Worm (Caenorhabditis elegans): ENCODE data around the gene srg-4.

Gene srg-4

ce11 chrIII:6272868-6273267 is 11.0 kb upstream of the srg-4 start, which contains the start of gene C18F10.2:
C18F10.2 (plus strand) TSS chrIII:6273168.
- TF ChIP-seq skn-1 (tag; optimal IDR thresholded peaks at IDR 0.05) = no peak
- no peak for TF ChIP-seq tra-1 (GFP tag; IDR thresholded peaks at IDR 0.05)
- no peak for TF ChIP-seq ceh-82 (tag; optimal IDR thresholded peaks at IDR 0.05)

- TF ChIP-seq unc-62 (GFP tag; optimal IDR thresholded peaks at IDR 0.05 in 1 of 2) = peak in 1 of 2 experiments; percentile 47
- TF ChIP-seq unc-62 (tag; optimal IDR thresholded peaks at IDR 0.05) = no peak
- no peak for TF ChIP-seq ztf-11 (tag; optimal IDR thresholded peaks at IDR 0.05)
- no peak for TF ChIP-seq saeg-2 (GFP tag; IDR thresholded peaks at IDR 0.05)
- peak; percentile 33 for TF ChIP-seq aha-1 (tag)
Observed at ce11 chrIII:6270277-6270676, 8.4 kb upstream of the srg-4 start, which contains the start of gene srg-3. srg-3 (minus strand) TSS chrIII:6270377.

ce11 chrIII:6268061-6268460 is 6.2 kb upstream of the srg-4 start, which contains the start of gene srg-7:
srg-7 (minus strand) TSS chrIII:6268161.
- TF ChIP-seq daf-16 (GFP tag; optimal IDR thresholded peaks at IDR 0.05) = no peak
- TF ChIP-seq daf-16 (tag; optimal IDR thresholded peaks at IDR 0.05) = no peak
- no peak for TF ChIP-seq attf-4 (tag; optimal IDR thresholded peaks at IDR 0.05)
- TF ChIP-seq set-16 (GFP tag; IDR thresholded peaks at IDR 0.05) = no peak
- no peak for TF ChIP-seq nhr-41 (GFP tag; IDR thresholded peaks at IDR 0.05)
- TF ChIP-seq Y105C5A.15 (GFP tag; IDR thresholded peaks at IDR 0.05) = no peak
- no peak for TF ChIP-seq F37D6.2 (tag; optimal IDR thresholded peaks at IDR 0.05)
- no peak for TF ChIP-seq cey-2 (tag; optimal IDR thresholded peaks at IDR 0.05; ENCODE audit: borderline replicate concordance, insufficient read depth)
- no peak for TF ChIP-seq ama-1 (optimal IDR thresholded peaks at IDR 0.05)
- no peak for TF ChIP-seq dmd-8 (GFP tag; IDR thresholded peaks at IDR 0.05)
- no peak for TF ChIP-seq T26A8.4 (GFP tag; IDR thresholded peaks at IDR 0.05)
- no peak for TF ChIP-seq rbr-2 (tag; optimal IDR thresholded peaks at IDR 0.05)

ce11 chrIII:6265911-6266310 is 4.0 kb upstream of the srg-4 start, which contains the start of gene srg-6:
srg-6 (minus strand) TSS chrIII:6266011.
- TF ChIP-seq nhr-6 (tag; optimal IDR thresholded peaks at IDR 0.05) (no peak), hif-1 (tag; optimal IDR thresholded peaks at IDR 0.05) (no peak), jun-1 (tag; optimal IDR thresholded peaks at IDR 0.05) (no peak), nhr-111 (GFP tag; optimal IDR thresholded peaks at IDR 0.05) (no peak), ceh-82 (tag; optimal IDR thresholded peaks at IDR 0.05) (no peak), F49E8.2 (tag; optimal IDR thresholded peaks at IDR 0.05; ENCODE audit: borderline replicate concordance) (no peak), mes-2 (tag; optimal IDR thresholded peaks at IDR 0.05; ENCODE audit: poor library complexity, severe bottlenecking) (no peak), dpl-1 (GFP tag; optimal IDR thresholded peaks at IDR 0.05) (no peak), lin-29 (GFP tag; IDR thresholded peaks at IDR 0.05) (no peak), mxl-2 (GFP tag; conservative IDR thresholded peaks at IDR 0.05) (no peak)

ce11 chrIII:6264447-6264846 is 2.6 kb upstream of the srg-4 start, which contains the start of gene srg-5:
srg-5 (minus strand) TSS chrIII:6264547.
- no peak for TF ChIP-seq attf-4 (tag; optimal IDR thresholded peaks at IDR 0.05)
- no peak for TF ChIP-seq madf-9 (GFP tag; conservative IDR thresholded peaks at IDR 0.05)
- TF ChIP-seq lin-29 (GFP tag; IDR thresholded peaks at IDR 0.05) = no peak
- TF ChIP-seq Y48G9A.11 (GFP tag; IDR thresholded peaks at IDR 0.05) = no peak
- no peak for TF ChIP-seq hlh-11 (tag; optimal IDR thresholded peaks at IDR 0.05)
- no peak for TF ChIP-seq spr-3 (GFP tag; optimal IDR thresholded peaks at IDR 0.05)
- no peak for TF ChIP-seq ZK546.5 (tag; optimal IDR thresholded peaks at IDR 0.05)
- no peak for TF ChIP-seq F44E2.7 (GFP tag; IDR thresholded peaks at IDR 0.05)
- TF ChIP-seq mdt-29 (GFP tag; IDR thresholded peaks at IDR 0.05) = no peak
- no peak for TF ChIP-seq nhr-76 (tag; optimal IDR thresholded peaks at IDR 0.05)
- no peak for TF ChIP-seq lir-3 (tag; optimal IDR thresholded peaks at IDR 0.05)

Measured in whole organism, L4 larva.